Fruit fly (Drosophila melanogaster) whole organism, embryonic: Measurements from ENCODE around the gene CG42579.
A peak's percentile ranks its signal among the peaks of the same experiment; 100 is the strongest.

Experiments
- ATbp ChIP-seq: fragments of 200-800 bp; sonication (Bioruptor generic); optimal IDR thresholded peaks from 2 replicates; lab custom pipeline; 2017; ENCODE audit warnings: missing biosample characterization, mild to moderate bottlenecking, missing genetic modification characterization, missing genetic modification reagents
- Abd-B ChIP-seq: fragments of 200-800 bp; sonication (Bioruptor generic); optimal IDR thresholded peaks from 2 replicates; lab custom pipeline; 2018; ENCODE audit warnings: missing biosample characterization, mild to moderate bottlenecking, missing genetic modification characterization, moderate library complexity
- Asciz ChIP-seq: fragments of 200-800 bp; sonication (Bioruptor generic); optimal IDR thresholded peaks from 2 replicates; lab custom pipeline; 2017; ENCODE audit warnings: missing biosample characterization, mild to moderate bottlenecking, missing genetic modification characterization, missing genetic modification reagents
- CG10147 ChIP-seq: fragments of 200-800 bp; sonication (Bioruptor generic); optimal IDR thresholded peaks from 2 replicates; lab custom pipeline; 2019; ENCODE audit warnings: missing biosample characterization, mild to moderate bottlenecking, missing genetic modification characterization, moderate library complexity
- CG1024 ChIP-seq: fragments of 200-800 bp; sonication (Bioruptor generic); IDR thresholded peaks from 2 replicates; pipeline ENCODE4 v1.3.6; 2022; ENCODE audit warnings: missing biosample characterization, missing genetic modification characterization
- CG10274 ChIP-seq: fragments of 200-800 bp; sonication (Bioruptor generic); optimal IDR thresholded peaks from 3 replicates; lab custom pipeline; 2017; ENCODE audit warnings: missing biosample characterization, mild to moderate bottlenecking, missing genetic modification characterization
- CG10321 ChIP-seq: fragments of 200-800 bp; sonication (Bioruptor generic); IDR thresholded peaks from 2 replicates; pipeline ENCODE4 v1.3.6; 2022; ENCODE audit warnings: missing biosample characterization, missing genetic modification characterization
- CG10543 ChIP-seq: fragments of 200-800 bp; sonication (Bioruptor generic); optimal IDR thresholded peaks from 3 replicates; lab custom pipeline; 2017; ENCODE audit warnings: missing biosample characterization, mild to moderate bottlenecking, missing genetic modification characterization, moderate library complexity
- CG12659 ChIP-seq: fragments of 200-800 bp; sonication (Bioruptor generic); optimal IDR thresholded peaks from 3 replicates; lab custom pipeline; 2017; ENCODE audit warnings: mild to moderate bottlenecking, missing biosample characterization, missing genetic modification reagents, missing genetic modification characterization
- CG12769 ChIP-seq: fragments of 200-800 bp; sonication (Bioruptor generic); optimal IDR thresholded peaks from 2 replicates; lab custom pipeline; 2019; ENCODE audit warnings: missing biosample characterization, mild to moderate bottlenecking, missing genetic modification characterization, moderate library complexity
- CG12942 ChIP-seq: fragments of 200-800 bp; sonication (Bioruptor generic); optimal IDR thresholded peaks from 3 replicates; lab custom pipeline; 2016; ENCODE audit warnings: missing biosample characterization, missing genetic modification characterization
- CG13775 ChIP-seq: fragments of 200-800 bp; sonication (Bioruptor generic); optimal IDR thresholded peaks from 3 replicates; lab custom pipeline; 2017; ENCODE audit warnings: missing biosample characterization, mild to moderate bottlenecking, missing genetic modification characterization
- CG16863 ChIP-seq: fragments of 200-800 bp; sonication (Bioruptor generic); optimal IDR thresholded peaks from 3 replicates; lab custom pipeline; 2016; ENCODE audit warnings: missing biosample characterization, missing genetic modification characterization
- CG33557 ChIP-seq: fragments of 200-800 bp; sonication (Bioruptor generic); optimal IDR thresholded peaks from 2 replicates; lab custom pipeline; 2019; ENCODE audit warnings: missing biosample characterization, mild to moderate bottlenecking, missing genetic modification characterization, moderate library complexity
- CG4617 ChIP-seq: fragments of 200-800 bp; sonication (Bioruptor generic); optimal IDR thresholded peaks from 3 replicates; lab custom pipeline; 2016; ENCODE audit warnings: missing biosample characterization, missing genetic modification characterization, borderline replicate concordance
- CG4730 ChIP-seq: fragments of 200-800 bp; sonication (Bioruptor generic); IDR thresholded peaks from 2 replicates; pipeline ENCODE4 v1.3.6; 2022; ENCODE audit warnings: missing biosample characterization, missing genetic modification characterization
- CG7963 ChIP-seq: fragments of 200-800 bp; sonication (Bioruptor generic); IDR thresholded peaks from 3 replicates; pipeline ENCODE4 v1.3.6; 2022; ENCODE audit warnings: missing biosample characterization, missing genetic modification characterization; ENCODE audit not compliant: partially characterized antibody
- CG8290 ChIP-seq, 3 experiments: fragments of 200-800 bp; sonication (Bioruptor generic); optimal IDR thresholded peaks; 2 replicates each; lab custom pipeline; 2016 to 2019; ENCODE audit warnings: missing biosample characterization in 3 of 3, missing genetic modification characterization in 3 of 3, mild to moderate bottlenecking in 2 of 3, moderate library complexity in 1 of 3
- CG9797 ChIP-seq: fragments of 200-800 bp; sonication (Bioruptor generic); optimal IDR thresholded peaks from 3 replicates; lab custom pipeline; 2018; ENCODE audit warnings: missing biosample characterization, mild to moderate bottlenecking, missing genetic modification characterization
- Camta ChIP-seq: fragments of 200-800 bp; sonication (Bioruptor generic); optimal IDR thresholded peaks from 2 replicates; lab custom pipeline; 2016; ENCODE audit warnings: missing biosample characterization, missing genetic modification characterization
- Elba2 ChIP-seq: fragments of 200-800 bp; sonication (Bioruptor generic); optimal IDR thresholded peaks from 3 replicates; lab custom pipeline; 2016; ENCODE audit warnings: missing biosample characterization, missing genetic modification characterization
- Fer3 ChIP-seq: fragments of 200-800 bp; sonication (Bioruptor generic); optimal IDR thresholded peaks from 2 replicates; lab custom pipeline; 2018; ENCODE audit warnings: missing biosample characterization, mild to moderate bottlenecking, missing genetic modification characterization, moderate library complexity
- Hr78 ChIP-seq, 2 experiments: fragments of 200-800 bp in 1 of 2; fragments of >200 bp in 1 of 2; sonication (Bioruptor generic) in 1 of 2; optimal IDR thresholded peaks; 2 replicates each; lab custom pipeline; 2017 to 2019; ENCODE audit warnings: missing biosample characterization in 2 of 2, missing genetic modification characterization in 2 of 2, mild to moderate bottlenecking in 1 of 2, moderate library complexity in 1 of 2
- Lhr ChIP-seq: fragments of 200-800 bp; sonication (Bioruptor generic); optimal IDR thresholded peaks from 3 replicates; lab custom pipeline; 2017; ENCODE audit warnings: mild to moderate bottlenecking, missing biosample characterization, missing genetic modification reagents, missing genetic modification characterization
- MBD-R2 ChIP-seq: fragments of 200-800 bp; sonication (Bioruptor generic); IDR thresholded peaks from 2 replicates; pipeline ENCODE4 v1.3.6; 2022; ENCODE audit warnings: missing biosample characterization, missing genetic modification characterization
- NfI ChIP-seq: fragments of 200-800 bp; sonication (Bioruptor generic); optimal IDR thresholded peaks from 3 replicates; lab custom pipeline; 2018; ENCODE audit warnings: missing biosample characterization, mild to moderate bottlenecking, missing genetic modification characterization, moderate library complexity
- Poxn ChIP-seq: fragments of 200-800 bp; sonication (Bioruptor generic); IDR thresholded peaks from 2 replicates; pipeline ENCODE4 v1.3.6; 2022; ENCODE audit warnings: missing biosample characterization, missing genetic modification characterization
- Taf1 ChIP-seq: fragments of 200-800 bp; sonication (Bioruptor generic); IDR thresholded peaks from 2 replicates; pipeline ENCODE4 v1.3.6; 2022; ENCODE audit warnings: missing biosample characterization, missing genetic modification characterization
- bigmax ChIP-seq: fragments of 200-800 bp; sonication (Bioruptor generic); optimal IDR thresholded peaks from 2 replicates; lab custom pipeline; 2018; ENCODE audit warnings: missing biosample characterization, mild to moderate bottlenecking, missing genetic modification characterization
- cwo ChIP-seq: fragments of 200-800 bp; sonication (Bioruptor generic); optimal IDR thresholded peaks from 3 replicates; lab custom pipeline; 2017; ENCODE audit warnings: missing biosample characterization, missing genetic modification characterization, mild to moderate bottlenecking, moderate library complexity, missing genetic modification reagents
- dimm ChIP-seq: fragments of 200-800 bp; sonication (Bioruptor generic); IDR thresholded peaks from 2 replicates; pipeline ENCODE4 v1.3.6; 2022; ENCODE audit warnings: missing biosample characterization, missing genetic modification characterization
- disco-r ChIP-seq: fragments of 200-800 bp; sonication (Bioruptor generic); optimal IDR thresholded peaks from 2 replicates; lab custom pipeline; 2016; ENCODE audit warnings: missing biosample characterization, missing genetic modification characterization
- dmrt99B ChIP-seq: fragments of 200-800 bp; sonication (Bioruptor generic); optimal IDR thresholded peaks from 2 replicates; lab custom pipeline; 2018; ENCODE audit warnings: missing biosample characterization, mild to moderate bottlenecking, missing genetic modification characterization, moderate library complexity
- ewg ChIP-seq: fragments of 200-800 bp; sonication (Bioruptor generic); optimal IDR thresholded peaks from 3 replicates; lab custom pipeline; 2017; ENCODE audit warnings: mild to moderate bottlenecking, missing biosample characterization, missing genetic modification reagents, missing genetic modification characterization
- gsb ChIP-seq: fragments of 200-800 bp; sonication (Bioruptor generic); IDR thresholded peaks from 2 replicates; pipeline ENCODE4 v1.3.6; 2022; ENCODE audit warnings: missing biosample characterization, missing genetic modification characterization
- hb ChIP-seq: fragments of 200-800 bp; sonication (Bioruptor generic); IDR thresholded peaks from 3 replicates; pipeline ENCODE4 v1.3.6; 2022; ENCODE audit warnings: missing biosample characterization, missing genetic modification characterization; ENCODE audit not compliant: partially characterized antibody
- hth ChIP-seq: fragments of >200 bp; optimal IDR thresholded peaks from 2 replicates; lab custom pipeline; 2017; ENCODE audit warnings: inconsistent platforms
- ind ChIP-seq: fragments of 200-800 bp; sonication (Bioruptor generic); optimal IDR thresholded peaks from 3 replicates; lab custom pipeline; 2016; ENCODE audit warnings: missing biosample characterization, missing genetic modification characterization
- kah ChIP-seq: fragments of 200-800 bp; sonication (Bioruptor generic); optimal IDR thresholded peaks from 2 replicates; lab custom pipeline; 2018; ENCODE audit warnings: missing biosample characterization, mild to moderate bottlenecking, missing genetic modification characterization
- lbe ChIP-seq: fragments of 200-800 bp; sonication (Bioruptor generic); optimal IDR thresholded peaks from 2 replicates; lab custom pipeline; 2016; ENCODE audit warnings: missing biosample characterization, mild to moderate bottlenecking, missing genetic modification characterization
- pb ChIP-seq: fragments of 200-800 bp; sonication (Bioruptor generic); optimal IDR thresholded peaks from 3 replicates; lab custom pipeline; 2016; ENCODE audit warnings: missing biosample characterization, missing genetic modification characterization
- pzg ChIP-seq: fragments of 200-800 bp; sonication (Bioruptor generic); optimal IDR thresholded peaks from 3 replicates; lab custom pipeline; 2018; ENCODE audit warnings: missing biosample characterization, mild to moderate bottlenecking, missing genetic modification characterization, moderate library complexity
- repo ChIP-seq: fragments of 200-800 bp; sonication (Bioruptor generic); optimal IDR thresholded peaks from 2 replicates; lab custom pipeline; 2016; ENCODE audit warnings: missing biosample characterization, missing genetic modification characterization
- seq ChIP-seq: fragments of 200-800 bp; sonication (Bioruptor generic); IDR thresholded peaks from 2 replicates; pipeline ENCODE4 v1.3.6; 2022; ENCODE audit warnings: missing biosample characterization, missing genetic modification characterization
- slou ChIP-seq: fragments of 200-800 bp; sonication (Bioruptor generic); optimal IDR thresholded peaks from 3 replicates; lab custom pipeline; 2016; ENCODE audit warnings: missing biosample characterization, missing genetic modification characterization
- stc ChIP-seq: fragments of 200-800 bp; sonication (Bioruptor generic); IDR thresholded peaks from 2 replicates; pipeline ENCODE4 v1.3.6; 2022; ENCODE audit warnings: missing biosample characterization, missing genetic modification characterization
- toy ChIP-seq: fragments of 200-800 bp; sonication (Bioruptor generic); IDR thresholded peaks from 2 replicates; pipeline ENCODE4 v1.3.6; 2022; ENCODE audit warnings: missing biosample characterization, missing genetic modification characterization
- trem ChIP-seq: fragments of 200-800 bp; optimal IDR thresholded peaks from 3 replicates; lab custom pipeline; 2019; ENCODE audit warnings: missing biosample characterization, mild to moderate bottlenecking, missing genetic modification characterization, moderate library complexity
- vnd ChIP-seq: fragments of 200-800 bp; sonication (Bioruptor generic); IDR thresholded peaks from 3 replicates; pipeline ENCODE4 v1.3.6; 2022; ENCODE audit warnings: missing biosample characterization, missing genetic modification characterization; ENCODE audit not compliant: partially characterized antibody
- wor ChIP-seq: fragments of 200-800 bp; sonication (Bioruptor generic); IDR thresholded peaks from 2 replicates; pipeline ENCODE4 v1.3.6; 2022; ENCODE audit warnings: missing biosample characterization, missing genetic modification characterization

Gene CG42579

dm6 chrX:20519049-20519448, 8.4 kb upstream of the CG42579 start (continued):
- TF ChIP-seq dimm = no peak
- no peak for TF ChIP-seq CG7963 (GFP tag; lab: Robert Waterston, UW)
- TF ChIP-seq CG10274 (GFP tag; lab: Kevin White, UChicago) = no peak
- no peak for TF ChIP-seq CG12769 (tag; lab: Kevin White, UChicago)
- TF ChIP-seq MBD-R2 (GFP tag; lab: Robert Waterston, UW) = peak; percentile 33; the same call in 1 of the 2 replicates
- TF ChIP-seq repo = no peak
- no peak for TF ChIP-seq Taf1 (GFP tag; lab: Robert Waterston, UW)
- TF ChIP-seq CG16863 (GFP tag; lab: Kevin White, UChicago) = peak; percentile 32
- no peak for TF ChIP-seq toy (GFP tag; lab: Robert Waterston, UW)
- peak; percentile 4 for TF ChIP-seq disco-r
- TF ChIP-seq Poxn (GFP tag; lab: Robert Waterston, UW) = no peak
- TF ChIP-seq CG10147 = no peak
- TF ChIP-seq Elba2 (GFP tag; lab: Kevin White, UChicago) = no peak
- TF ChIP-seq CG8290 (GFP tag; optimal IDR thresholded peaks at IDR 0.05; lab: Kevin White, UChicago) = no peak
- no peak for TF ChIP-seq CG8290 (tag; optimal IDR thresholded peaks at IDR 0.05; lab: Kevin White, UChicago)
- TF ChIP-seq Abd-B (GFP tag; lab: Kevin White, UChicago) = no peak
- TF ChIP-seq CG4730 (GFP tag; lab: Robert Waterston, UW) = 0 out of 2 replicates have a peak, but pooled peaks have one; percentile 23
- no peak for TF ChIP-seq bigmax (GFP tag; lab: Kevin White, UChicago)
- TF ChIP-seq CG10543 (GFP tag; lab: Kevin White, UChicago) = no peak
- TF ChIP-seq pzg (GFP tag; lab: Kevin White, UChicago) = no peak
- TF ChIP-seq trem = no peak
- peak; percentile 50 for TF ChIP-seq ATbp
- TF ChIP-seq hth = no peak
- peak; percentile 56; the same call in 1 of the 2 replicates for TF ChIP-seq seq (GFP tag; lab: Robert Waterston, UW)
- peak; percentile 43 for TF ChIP-seq NfI (GFP tag; lab: Kevin White, UChicago)
- no peak for TF ChIP-seq Fer3 (tag; lab: Kevin White, UChicago)
- no peak for TF ChIP-seq CG33557
- TF ChIP-seq CG4617 (GFP tag; lab: Kevin White, UChicago) = no peak
- TF ChIP-seq CG13775 (GFP tag; lab: Kevin White, UChicago) = peak; percentile 22
- TF ChIP-seq CG12942 (GFP tag; lab: Kevin White, UChicago) = peak; percentile 15
- no peak for TF ChIP-seq lbe (GFP tag; lab: Kevin White, UChicago)
- peak; percentile 52; the same call in 1 of the 2 replicates for TF ChIP-seq stc (GFP tag; lab: Robert Waterston, UW)
- no peak for TF ChIP-seq pb
- no peak for TF ChIP-seq cwo (GFP tag; lab: Kevin White, UChicago)
- TF ChIP-seq ewg (GFP tag; lab: Kevin White, UChicago) = no peak
- TF ChIP-seq CG9797 (GFP tag; lab: Kevin White, UChicago) = no peak
- no peak for TF ChIP-seq CG10321 (GFP tag; lab: Robert Waterston, UW)
- TF ChIP-seq kah (GFP tag; lab: Kevin White, UChicago) = no peak
- peak; percentile 40; the same call in 1 of the 2 replicates for TF ChIP-seq wor
- no peak for TF ChIP-seq Asciz (GFP tag; lab: Kevin White, UChicago)
- peak; percentile 22 for TF ChIP-seq Camta (GFP tag; lab: Kevin White, UChicago)
- TF ChIP-seq CG12659 (GFP tag; lab: Kevin White, UChicago) = peak; percentile 36
- TF ChIP-seq gsb (GFP tag; lab: Robert Waterston, UW) = no peak
- TF ChIP-seq CG1024 (GFP tag; lab: Robert Waterston, UW) = peak; percentile 24; the same call in 1 of the 2 replicates
- TF ChIP-seq hb = no peak
- TF ChIP-seq ind (GFP tag; lab: Kevin White, UChicago) = peak; percentile 37
- no peak for TF ChIP-seq slou
- no peak for TF ChIP-seq vnd (GFP tag; lab: Robert Waterston, UW)
- TF ChIP-seq Hr78 (GFP tag; optimal IDR thresholded peaks at IDR 0.05; lab: Kevin White, UChicago) = no peak
- TF ChIP-seq Lhr (GFP tag; lab: Kevin White, UChicago) = no peak
- peak; percentile 66 for TF ChIP-seq dmrt99B (tag; lab: Kevin White, UChicago)
